Worm (Caenorhabditis elegans) whole organism, L4 larva: ENCODE results near the gene C11G6.2.

Experiments used
- F10B5.3 ChIP-seq: sonication (generic microtip); optimal IDR thresholded peaks from 2 replicates; lab custom pipeline; 2016; ENCODE audit warnings: mild to moderate bottlenecking, missing genetic modification characterization, missing compliant biosample characterization
- T20F7.1 ChIP-seq: fragments of 200-800 bp; sonication (Bioruptor generic); optimal IDR thresholded peaks from 2 replicates; lab custom pipeline; 2018; ENCODE audit warnings: mild to moderate bottlenecking, missing genetic modification characterization, missing compliant biosample characterization
- T26A8.4 ChIP-seq: fragments of 200-800 bp; sonication (Bioruptor generic); IDR thresholded peaks from 2 replicates; pipeline ENCODE4 v1.3.6; 2022; ENCODE audit warnings: missing genetic modification characterization, missing compliant biosample characterization
- Y48G9A.11 ChIP-seq: fragments of 200-800 bp; sonication (Bioruptor generic); IDR thresholded peaks from 2 replicates; pipeline ENCODE4 v1.3.6; 2022; ENCODE audit warnings: missing genetic modification reagents, missing genetic modification characterization, missing compliant biosample characterization
- Y75B8A.6 ChIP-seq: fragments of 200-800 bp; sonication (Bioruptor generic); IDR thresholded peaks from 2 replicates; pipeline ENCODE4 v1.3.6; 2022; ENCODE audit warnings: missing genetic modification reagents, missing genetic modification characterization, missing compliant biosample characterization
- ZK337.2 ChIP-seq: fragments of 200-800 bp; sonication (Bioruptor generic); IDR thresholded peaks from 2 replicates; pipeline ENCODE4 v1.3.6; 2022; ENCODE audit warnings: missing genetic modification reagents, missing genetic modification characterization, missing compliant biosample characterization
- ZK546.5 ChIP-seq, 2 experiments: sonication (generic microtip); optimal IDR thresholded peaks; 2 replicates each; lab custom pipeline; 2017; ENCODE audit warnings: missing biosample characterization in 2 of 2, missing genetic modification characterization in 2 of 2
- aha-1 ChIP-seq: fragments of 150-350 bp; peaks from one replicate; lab custom pipeline; 2014; ENCODE audit warnings: missing biosample characterization, missing genetic modification characterization
- ceh-20 ChIP-seq: fragments of 200-800 bp; sonication (Bioruptor generic); IDR thresholded peaks from 2 replicates; pipeline ENCODE4 v1.3.6; 2022; ENCODE audit warnings: missing genetic modification reagents, missing genetic modification characterization, missing compliant biosample characterization
- ceh-82 ChIP-seq: sonication (generic microtip); optimal IDR thresholded peaks from 2 replicates; lab custom pipeline; 2017; ENCODE audit warnings: missing biosample characterization, missing genetic modification characterization
- ctbp-1 ChIP-seq: fragments of 200-800 bp; sonication (Bioruptor generic); IDR thresholded peaks from 2 replicates; pipeline ENCODE4 v1.3.6; 2022; ENCODE audit warnings: missing genetic modification reagents, missing genetic modification characterization, missing compliant biosample characterization
- daf-16 ChIP-seq, 3 experiments: sonication (generic microtip); optimal IDR thresholded peaks; 2 replicates each; lab custom pipeline; 2016 to 2017; ENCODE audit warnings: missing genetic modification characterization in 3 of 3, missing genetic modification reagents in 3 of 3, mild to moderate bottlenecking in 2 of 3, missing compliant biosample characterization in 2 of 3, missing biosample characterization in 1 of 3, moderate library complexity in 1 of 3
- daf-19 ChIP-seq: fragments of 200-800 bp; sonication (Bioruptor generic); conservative IDR thresholded peaks from 2 replicates; pipeline ENCODE4 v1.3.6; 2022; ENCODE audit warnings: missing genetic modification characterization, missing compliant biosample characterization
- dpl-1 ChIP-seq: fragments of 150-350 bp; optimal IDR thresholded peaks from 2 replicates; lab custom pipeline; 2014; ENCODE audit warnings: missing biosample characterization, missing genetic modification reagents, missing genetic modification characterization
- fkh-10 ChIP-seq: fragments of 150-350 bp; optimal IDR thresholded peaks from 2 replicates; lab custom pipeline; 2014; ENCODE audit warnings: missing biosample characterization, missing genetic modification reagents, missing genetic modification characterization
- hlh-30 ChIP-seq: sonication (generic microtip); optimal IDR thresholded peaks from 2 replicates; lab custom pipeline; 2017; ENCODE audit warnings: antibody characterized with exemption, mild to moderate bottlenecking, missing genetic modification characterization, missing compliant biosample characterization; ENCODE audit not compliant: insufficient read depth
- hmg-1.1 ChIP-seq: fragments of 200-800 bp; sonication (Bioruptor generic); IDR thresholded peaks from 2 replicates; pipeline ENCODE4 v1.3.6; 2022; ENCODE audit warnings: missing genetic modification reagents, missing genetic modification characterization, missing compliant biosample characterization
- lin-38 ChIP-seq: fragments of 200-800 bp; sonication (Bioruptor generic); IDR thresholded peaks from 2 replicates; pipeline ENCODE4 v1.3.6; 2022; ENCODE audit warnings: missing genetic modification reagents, missing genetic modification characterization, missing compliant biosample characterization
- lin-39 ChIP-seq: fragments of 150-350 bp; optimal IDR thresholded peaks from 2 replicates; lab custom pipeline; 2014; ENCODE audit warnings: missing biosample characterization, missing genetic modification reagents, missing genetic modification characterization
- madf-5 ChIP-seq, 2 experiments: fragments of 200-800 bp; sonication (Bioruptor generic); IDR thresholded peaks; 2 replicates each; pipeline ENCODE4 v1.3.6; 2022; ENCODE audit warnings: missing compliant biosample characterization in 2 of 2, missing genetic modification characterization in 2 of 2
- mdl-1 ChIP-seq, 2 experiments: fragments of 150-350 bp in 1 of 2; sonication (generic microtip) in 1 of 2; optimal IDR thresholded peaks; 2 replicates each; lab custom pipeline; 2014 to 2017; ENCODE audit warnings: missing biosample characterization in 2 of 2, missing genetic modification characterization in 2 of 2
- mep-1 ChIP-seq: fragments of 150-350 bp; sonication (generic microtip); optimal IDR thresholded peaks from 3 replicates; lab custom pipeline; 2014; ENCODE audit warnings: missing biosample characterization, missing genetic modification characterization
- mes-2 ChIP-seq: sonication (generic microtip); optimal IDR thresholded peaks from 2 replicates; lab custom pipeline; 2016; ENCODE audit warnings: missing genotype, mild to moderate bottlenecking, missing genetic modification characterization, missing compliant biosample characterization; ENCODE audit not compliant: poor library complexity, severe bottlenecking
- mxl-2 ChIP-seq: fragments of 200-800 bp; sonication (Bioruptor generic); conservative IDR thresholded peaks from 2 replicates; pipeline ENCODE4 v1.3.6; 2022; ENCODE audit warnings: missing genetic modification reagents, missing genetic modification characterization, missing compliant biosample characterization
- nhr-102 ChIP-seq: sonication (generic microtip); optimal IDR thresholded peaks from 2 replicates; lab custom pipeline; 2016; ENCODE audit warnings: mild to moderate bottlenecking, missing genetic modification characterization, moderate library complexity, missing compliant biosample characterization
- nhr-42 ChIP-seq: fragments of 200-800 bp; sonication (Bioruptor generic); IDR thresholded peaks from 2 replicates; pipeline ENCODE4 v1.3.6; 2022; ENCODE audit warnings: missing genetic modification characterization, missing compliant biosample characterization
- nhr-48 ChIP-seq: sonication (generic microtip); optimal IDR thresholded peaks from 2 replicates; lab custom pipeline; 2016; ENCODE audit warnings: mild to moderate bottlenecking, missing genetic modification characterization, missing compliant biosample characterization
- pqm-1 ChIP-seq: sonication (generic microtip); optimal IDR thresholded peaks from 2 replicates; lab custom pipeline; 2017; ENCODE audit warnings: missing biosample characterization, missing genetic modification characterization
- sdz-12 ChIP-seq: fragments of 200-800 bp; sonication (Bioruptor generic); optimal IDR thresholded peaks from 2 replicates; lab custom pipeline; 2018; ENCODE audit warnings: mild to moderate bottlenecking, missing genetic modification characterization, missing compliant biosample characterization
- set-16 ChIP-seq: fragments of 200-800 bp; sonication (Bioruptor generic); IDR thresholded peaks from 2 replicates; pipeline ENCODE4 v1.3.6; 2022; ENCODE audit warnings: missing genetic modification reagents, missing genetic modification characterization, missing compliant biosample characterization
- skn-1 ChIP-seq: fragments of 150-350 bp; optimal IDR thresholded peaks from 2 replicates; lab custom pipeline; 2014; ENCODE audit warnings: missing biosample characterization, missing genetic modification characterization
- snpc-4 ChIP-seq: fragments of 150-350 bp; optimal IDR thresholded peaks from 2 replicates; lab custom pipeline; 2014; ENCODE audit warnings: missing biosample characterization, missing genetic modification characterization
- tag-97 ChIP-seq: fragments of 200-800 bp; sonication (Bioruptor generic); IDR thresholded peaks from 2 replicates; pipeline ENCODE4 v1.3.6; 2022; ENCODE audit warnings: missing genetic modification characterization, missing compliant biosample characterization
- tra-1 ChIP-seq: fragments of 200-800 bp; sonication (Bioruptor generic); IDR thresholded peaks from 2 replicates; pipeline ENCODE4 v1.3.6; 2022; ENCODE audit warnings: missing genetic modification reagents, missing genetic modification characterization, missing compliant biosample characterization
- unc-39 ChIP-seq: sonication (generic microtip); optimal IDR thresholded peaks from 2 replicates; lab custom pipeline; 2017; ENCODE audit warnings: missing biosample characterization, missing genetic modification characterization
- unc-62 ChIP-seq, 3 experiments: fragments of 150-350 bp in 1 of 3; sonication (generic microtip); optimal IDR thresholded peaks in 2 of 3; peaks in 1 of 3; 1 replicate in 1 of 3; 2 replicates in 2 of 3; lab custom pipeline; 2014 to 2017; ENCODE audit warnings: missing biosample characterization in 3 of 3, missing genetic modification characterization in 3 of 3, missing genetic modification reagents in 3 of 3, missing genotype in 1 of 3
- vab-7 ChIP-seq: fragments of 200-800 bp; sonication (Bioruptor generic); IDR thresholded peaks from 2 replicates; pipeline ENCODE4 v1.3.6; 2022; ENCODE audit warnings: missing genetic modification reagents, missing genetic modification characterization, missing compliant biosample characterization
- zfp-3 ChIP-seq: fragments of 200-800 bp; sonication (Bioruptor generic); conservative IDR thresholded peaks from 2 replicates; pipeline ENCODE4 v1.3.6; 2022; ENCODE audit warnings: missing genetic modification reagents, missing genetic modification characterization, missing compliant biosample characterization
- zip-11 ChIP-seq: fragments of 200-800 bp; sonication (Bioruptor generic); IDR thresholded peaks from 2 replicates; pipeline ENCODE4 v1.3.6; 2022; ENCODE audit warnings: missing genetic modification characterization, missing compliant biosample characterization
- zip-2 ChIP-seq: fragments of 150-350 bp; optimal IDR thresholded peaks from 2 replicates; lab custom pipeline; 2014; ENCODE audit warnings: missing biosample characterization, missing genetic modification characterization

Gene C11G6.2

DNA sequence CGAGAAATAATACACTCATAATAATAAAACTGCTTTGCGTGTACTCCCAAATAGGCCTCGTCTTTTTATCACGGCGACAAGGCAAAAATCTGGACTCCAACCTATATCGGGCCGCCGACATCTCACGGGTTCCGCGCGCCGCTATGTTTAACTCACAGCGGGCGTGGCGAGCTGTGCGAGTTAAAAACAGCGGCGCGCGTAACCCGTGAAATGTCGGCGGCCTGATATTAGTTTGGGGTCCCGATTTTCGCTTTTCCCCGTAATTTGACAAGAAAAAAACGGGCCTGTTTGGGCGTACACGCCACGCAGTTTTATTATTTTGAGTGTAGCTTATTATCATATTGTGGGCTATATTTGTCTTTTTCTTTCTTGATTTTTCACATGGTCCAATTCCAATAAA, 13.4 kb downstream of the C11G6.2 start:
- TF ChIP-seq set-16 (GFP tag; lab: Robert Waterston, UW) = peak; percentile 28; the same call in 1 of the 2 replicates
- no peak for TF ChIP-seq nhr-48 (tag; lab: Kevin White, UChicago)
- peak; percentile 59 for TF ChIP-seq aha-1 (tag; lab: Kevin White, UChicago)
- TF ChIP-seq lin-38 (GFP tag; lab: Robert Waterston, UW) = 0 out of 2 replicates have a peak, but pooled peaks have one; percentile 18
- TF ChIP-seq snpc-4 = peak; percentile 29

DNA sequence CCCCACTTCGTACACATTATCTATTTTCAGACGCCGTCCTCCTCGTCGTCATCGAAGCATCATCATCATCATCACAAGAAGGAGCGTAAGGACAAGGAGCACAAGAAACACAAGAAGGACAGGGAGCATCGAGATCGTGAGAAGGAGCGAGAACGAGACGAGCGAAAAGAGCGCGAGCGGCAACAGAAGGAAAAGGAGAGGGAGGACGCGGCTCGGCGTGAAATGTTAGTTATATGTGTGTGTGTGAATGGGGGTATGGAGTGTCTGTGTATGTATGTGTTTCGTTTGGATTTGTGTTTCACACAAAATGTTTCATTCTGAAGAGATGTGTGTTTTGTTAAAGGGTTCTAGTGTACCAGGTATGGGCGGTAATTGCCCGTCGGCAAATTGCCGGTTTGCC, 13.8 kb downstream of the C11G6.2 start:
- TF ChIP-seq madf-5 (GFP tag; IDR thresholded peaks at IDR 0.05; lab: Robert Waterston, UW) (no peak), daf-16 (GFP tag; optimal IDR thresholded peaks at IDR 0.05; lab: Kevin White, UChicago) (no peak), daf-16 (tag; optimal IDR thresholded peaks at IDR 0.05; lab: Kevin White, UChicago) (peak; percentile 15), ceh-82 (tag; lab: Kevin White, UChicago) (no peak), ceh-20 (GFP tag; lab: Robert Waterston, UW) (no peak), T20F7.1 (GFP tag; lab: Kevin White, UChicago) (no peak), mep-1 (peak; percentile 24), daf-19 (GFP tag; lab: Robert Waterston, UW) (no peak), hlh-30 (peak; percentile 31), hmg-1.1 (peak; percentile 56)
- TF ChIP-seq, all 104 proteins: peak for 4

DNA sequence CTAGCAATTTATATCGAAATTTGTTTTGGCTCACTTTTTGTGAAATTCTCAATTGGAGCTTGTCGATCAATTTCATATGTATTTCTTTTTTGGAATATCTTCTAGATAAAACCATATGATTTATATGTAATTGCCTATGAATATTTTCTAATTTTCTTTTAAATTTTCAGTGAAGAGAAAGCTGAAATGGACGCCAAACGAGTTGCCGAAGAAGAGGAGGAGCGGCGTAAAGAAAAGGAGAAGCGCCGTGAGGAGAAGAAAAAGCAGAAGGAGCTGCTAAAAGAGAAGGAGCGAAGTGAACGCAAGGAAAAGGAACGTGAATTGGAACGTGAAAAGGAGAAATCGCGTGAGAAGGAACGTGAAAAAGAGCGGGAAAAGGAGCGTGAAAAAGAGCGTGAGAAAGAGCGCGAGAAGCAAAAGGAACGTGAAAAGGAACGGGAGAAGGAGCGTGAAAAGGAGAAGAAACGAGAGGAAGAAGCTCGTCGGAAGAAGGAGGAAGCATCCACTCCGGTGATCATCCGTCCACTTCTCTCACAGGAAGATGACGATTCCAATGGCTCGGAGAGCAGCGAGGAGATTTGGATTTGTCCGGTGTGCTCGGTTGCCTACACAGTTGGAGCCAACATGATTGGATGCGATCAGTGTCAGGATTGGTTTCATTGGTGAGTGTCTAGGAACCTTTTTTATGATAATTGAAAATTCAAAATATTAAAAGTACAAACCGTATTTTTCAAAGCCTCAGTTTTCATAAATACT, 15.6 kb downstream of the C11G6.2 start:
- TF ChIP-seq sdz-12 (GFP tag; lab: Kevin White, UChicago) (no peak), vab-7 (GFP tag; lab: Robert Waterston, UW) (no peak), aha-1 (tag; lab: Kevin White, UChicago) (peak; percentile 9), tag-97 (GFP tag; lab: Robert Waterston, UW) (no peak), tra-1 (GFP tag; lab: Robert Waterston, UW) (no peak), unc-39 (tag; lab: Kevin White, UChicago) (no peak), ZK337.2 (GFP tag; lab: Robert Waterston, UW) (no peak), mxl-2 (GFP tag; lab: Robert Waterston, UW) (no peak), set-16 (GFP tag; lab: Robert Waterston, UW) (peak; percentile 52), unc-62 (GFP tag; optimal IDR thresholded peaks at IDR 0.05 in 1 of 2; lab: Kevin White, UChicago) (peak in 1 of 2 experiments; percentile 96), unc-62 (tag; optimal IDR thresholded peaks at IDR 0.05; lab: Kevin White, UChicago) (no peak), dpl-1 (GFP tag; lab: Kevin White, UChicago) (no peak), pqm-1 (no peak), nhr-42 (GFP tag; lab: Robert Waterston, UW) (no peak), Y48G9A.11 (GFP tag; lab: Robert Waterston, UW) (no peak)

DNA sequence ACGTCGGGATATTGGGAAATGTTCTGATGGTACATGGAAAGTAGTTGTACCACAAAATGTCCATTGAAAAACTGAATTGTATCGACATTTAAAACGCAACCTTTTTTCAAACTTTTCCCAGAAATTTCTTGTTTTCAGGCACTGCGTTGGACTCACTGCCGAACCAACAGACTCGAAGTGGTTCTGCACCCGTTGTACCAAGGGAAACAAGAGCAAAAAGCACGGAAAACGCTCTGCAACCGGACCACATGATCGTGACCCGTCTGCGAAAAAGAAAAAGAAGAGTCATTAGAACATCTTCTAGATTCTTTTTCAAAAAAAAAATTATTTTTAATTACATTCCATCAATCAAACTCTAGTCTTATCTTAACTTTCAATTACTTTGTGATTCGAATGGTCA, 16.9 kb downstream of the C11G6.2 start:
- TF ChIP-seq unc-39 (tag; lab: Kevin White, UChicago) = no peak
- TF ChIP-seq fkh-10 (GFP tag; lab: Kevin White, UChicago) = peak; percentile 36

DNA sequence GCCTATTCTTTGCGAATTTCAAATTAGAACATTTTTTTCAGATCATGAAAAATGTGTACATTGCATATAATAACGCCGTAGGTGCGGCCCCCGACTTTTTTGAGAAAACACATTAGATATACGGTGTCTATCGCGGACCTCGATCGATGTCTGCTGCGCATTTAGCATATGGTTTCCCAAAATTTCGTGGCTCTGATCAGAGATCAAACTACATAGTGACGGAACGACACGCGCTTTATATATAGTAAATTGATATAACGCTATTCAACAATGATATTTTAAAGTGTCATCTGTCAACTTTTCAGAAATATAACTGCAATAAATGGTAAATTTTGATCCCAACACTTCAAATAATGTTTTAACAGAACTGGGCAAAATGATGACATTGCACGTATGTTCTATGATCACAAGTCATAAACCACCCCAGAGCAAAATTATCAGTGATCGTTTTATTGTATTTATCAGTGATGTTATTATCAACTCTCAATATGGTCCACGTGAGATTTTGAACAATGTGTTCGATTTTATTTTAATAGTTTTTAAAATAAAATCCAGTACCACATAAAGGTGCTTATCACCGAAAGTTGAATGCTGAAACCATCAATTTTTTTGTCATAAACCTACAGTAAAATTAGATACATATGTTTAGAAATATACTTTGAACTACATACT, 17.9 kb downstream of the C11G6.2 start:
- TF ChIP-seq lin-39 (tag; lab: Kevin White, UChicago) = no peak
- no peak for TF ChIP-seq zip-11 (GFP tag; lab: Robert Waterston, UW)
- TF ChIP-seq zfp-3 = no peak
- peak in 1 of 2 experiments; percentile 22 for TF ChIP-seq daf-16 (GFP tag; optimal IDR thresholded peaks at IDR 0.05; lab: Kevin White, UChicago)
- TF ChIP-seq daf-16 (tag; optimal IDR thresholded peaks at IDR 0.05; lab: Kevin White, UChicago) = peak; percentile 90
- no peak for TF ChIP-seq F10B5.3 (tag; lab: Kevin White, UChicago)
- no peak for TF ChIP-seq T26A8.4 (GFP tag; lab: Robert Waterston, UW)
- TF ChIP-seq unc-39 (tag; lab: Kevin White, UChicago) = no peak
- no peak for TF ChIP-seq zip-2 (tag; lab: Kevin White, UChicago)
- TF ChIP-seq skn-1 = no peak
- peak; percentile 74 for TF ChIP-seq nhr-48 (tag; lab: Kevin White, UChicago)
- no peak for TF ChIP-seq Y75B8A.6 (GFP tag; lab: Robert Waterston, UW)
- no peak for TF ChIP-seq mes-2 (tag; lab: Kevin White, UChicago)
- TF ChIP-seq ZK546.5 (tag; optimal IDR thresholded peaks at IDR 0.05; lab: Kevin White, UChicago) = no peak
- peak in 1 of 2 experiments; percentile 69 for TF ChIP-seq mdl-1 (tag; optimal IDR thresholded peaks at IDR 0.05; lab: Kevin White, UChicago)
- no peak for TF ChIP-seq ceh-20 (GFP tag; lab: Robert Waterston, UW)
- no peak for TF ChIP-seq ctbp-1 (GFP tag; lab: Robert Waterston, UW)
- no peak for TF ChIP-seq ZK337.2 (GFP tag; lab: Robert Waterston, UW)
- TF ChIP-seq nhr-102 = peak; percentile 29
